Worm (Caenorhabditis elegans) whole organism, L2 larva: ENCODE measurements around the gene wht-2.
A peak's percentile ranks its signal among the peaks of the same experiment; 100 is the strongest.

Experiments
- C34F6.9 ChIP-seq: fragments of 150-350 bp; optimal IDR thresholded peaks from 2 replicates; lab custom pipeline; 2014; ENCODE audit warnings: missing biosample characterization, missing genetic modification characterization
- F13H6.1 ChIP-seq: sonication (generic microtip); optimal IDR thresholded peaks from 2 replicates; lab custom pipeline; 2016; ENCODE audit warnings: missing genetic modification characterization, missing compliant biosample characterization
- R02D3.7 ChIP-seq: fragments of 150-350 bp; optimal IDR thresholded peaks from 2 replicates; lab custom pipeline; 2014; ENCODE audit warnings: missing biosample characterization, missing genetic modification characterization
- Y55F3AM.14 ChIP-seq: fragments of 200-800 bp; sonication (Bioruptor generic); optimal IDR thresholded peaks from 2 replicates; lab custom pipeline; 2018; ENCODE audit warnings: mild to moderate bottlenecking, missing genetic modification characterization, missing compliant biosample characterization
- ZK546.5 ChIP-seq: sonication (generic microtip); optimal IDR thresholded peaks from 2 replicates; lab custom pipeline; 2017; ENCODE audit warnings: missing biosample characterization, missing genetic modification characterization
- alr-1 ChIP-seq: fragments of 150-350 bp; optimal IDR thresholded peaks from 2 replicates; lab custom pipeline; 2014; ENCODE audit warnings: missing biosample characterization, missing genetic modification characterization
- aly-2 ChIP-seq: fragments of 150-350 bp; optimal IDR thresholded peaks from 2 replicates; lab custom pipeline; 2014; ENCODE audit warnings: missing biosample characterization, missing genetic modification characterization
- ama-1 ChIP-seq: fragments of 150-350 bp; optimal IDR thresholded peaks from 2 replicates; lab custom pipeline; 2018; ENCODE audit warnings: inconsistent platforms
- blmp-1 ChIP-seq: sonication (generic microtip); optimal IDR thresholded peaks from 2 replicates; lab custom pipeline; 2017; ENCODE audit warnings: missing genetic modification characterization, mild to moderate bottlenecking, missing compliant biosample characterization, antibody characterized with exemption, moderate library complexity; ENCODE audit not compliant: insufficient read depth
- ceh-16 ChIP-seq: fragments of 150-350 bp; optimal IDR thresholded peaks from 2 replicates; lab custom pipeline; 2014; ENCODE audit warnings: missing biosample characterization, missing genetic modification characterization
- ceh-82 ChIP-seq: fragments of 150-350 bp; optimal IDR thresholded peaks from 2 replicates; lab custom pipeline; 2014; ENCODE audit warnings: missing biosample characterization, missing genetic modification characterization
- crh-2 ChIP-seq: sonication (generic microtip); optimal IDR thresholded peaks from 2 replicates; lab custom pipeline; 2017; ENCODE audit warnings: missing biosample characterization, missing genetic modification characterization
- egl-27 ChIP-seq: sonication (generic microtip); optimal IDR thresholded peaks from 3 replicates; lab custom pipeline; 2017; ENCODE audit warnings: missing biosample characterization, missing genetic modification reagents, missing genetic modification characterization
- elt-1 ChIP-seq: fragments of 150-350 bp; optimal IDR thresholded peaks from 2 replicates; lab custom pipeline; 2014; ENCODE audit warnings: missing biosample characterization, missing genetic modification characterization
- elt-3 ChIP-seq: sonication (generic microtip); optimal IDR thresholded peaks from 2 replicates; lab custom pipeline; 2017; ENCODE audit warnings: missing biosample characterization, missing genetic modification characterization
- fos-1 ChIP-seq: fragments of 150-350 bp; optimal IDR thresholded peaks from 2 replicates; lab custom pipeline; 2014; ENCODE audit warnings: missing biosample characterization, missing genetic modification characterization
- gmeb-1 ChIP-seq: fragments of 150-350 bp; optimal IDR thresholded peaks from 2 replicates; lab custom pipeline; 2014; ENCODE audit warnings: missing biosample characterization, missing genetic modification characterization
- lin-11 ChIP-seq: fragments of 150-350 bp; sonication (generic microtip); optimal IDR thresholded peaks from 2 replicates; lab custom pipeline; 2014; ENCODE audit warnings: missing biosample characterization, missing genetic modification characterization, inconsistent platforms, mixed read lengths
- lin-13 ChIP-seq: fragments of 150-350 bp; optimal IDR thresholded peaks from 2 replicates; lab custom pipeline; 2014; ENCODE audit warnings: missing biosample characterization, missing genetic modification reagents, missing genetic modification characterization
- lin-39 ChIP-seq: fragments of 150-350 bp; optimal IDR thresholded peaks from 2 replicates; lab custom pipeline; 2014; ENCODE audit warnings: missing biosample characterization, missing genetic modification reagents, missing genetic modification characterization
- mab-5 ChIP-seq: fragments of 150-350 bp; optimal IDR thresholded peaks from 2 replicates; lab custom pipeline; 2014; ENCODE audit warnings: missing biosample characterization, missing genetic modification characterization
- mdl-1 ChIP-seq, 2 experiments: fragments of 150-350 bp in 1 of 2; sonication (generic microtip) in 1 of 2; optimal IDR thresholded peaks; 2 replicates each; lab custom pipeline; 2017; ENCODE audit warnings: missing biosample characterization in 2 of 2, missing genetic modification characterization in 2 of 2
- nhr-10 ChIP-seq: sonication (generic microtip); optimal IDR thresholded peaks from 2 replicates; lab custom pipeline; 2017; ENCODE audit warnings: missing biosample characterization, missing genetic modification characterization
- nhr-11 ChIP-seq: fragments of 150-350 bp; optimal IDR thresholded peaks from 2 replicates; lab custom pipeline; 2014; ENCODE audit warnings: missing biosample characterization, missing genetic modification characterization
- nhr-12 ChIP-seq: fragments of 150-350 bp; optimal IDR thresholded peaks from 2 replicates; lab custom pipeline; 2014; ENCODE audit warnings: missing biosample characterization, missing genetic modification characterization
- nhr-129 ChIP-seq: fragments of 150-350 bp; optimal IDR thresholded peaks from 2 replicates; lab custom pipeline; 2014; ENCODE audit warnings: missing biosample characterization, missing genetic modification characterization
- nhr-23 ChIP-seq: fragments of 150-350 bp; optimal IDR thresholded peaks from 2 replicates; lab custom pipeline; 2014; ENCODE audit warnings: missing biosample characterization, missing genetic modification reagents, missing genetic modification characterization
- nhr-237 ChIP-seq: fragments of 150-350 bp; optimal IDR thresholded peaks from 2 replicates; lab custom pipeline; 2014; ENCODE audit warnings: missing biosample characterization, missing genetic modification characterization
- nhr-25 ChIP-seq: fragments of 150-350 bp; sonication (generic microtip); optimal IDR thresholded peaks from 3 replicates; lab custom pipeline; 2014; ENCODE audit warnings: missing biosample characterization, missing genetic modification characterization
- nhr-6 ChIP-seq: fragments of 150-350 bp; optimal IDR thresholded peaks from 2 replicates; lab custom pipeline; 2014; ENCODE audit warnings: missing biosample characterization, missing genetic modification characterization
- peb-1 ChIP-seq: fragments of 150-350 bp; optimal IDR thresholded peaks from 2 replicates; lab custom pipeline; 2014; ENCODE audit warnings: missing biosample characterization, missing genetic modification characterization
- sem-4 ChIP-seq: fragments of 150-350 bp; optimal IDR thresholded peaks from 2 replicates; lab custom pipeline; 2014; ENCODE audit warnings: missing biosample characterization, missing genetic modification reagents, missing genetic modification characterization
- skn-1 ChIP-seq: sonication (generic microtip); optimal IDR thresholded peaks from 2 replicates; lab custom pipeline; 2017; ENCODE audit warnings: missing biosample characterization, missing genetic modification characterization
- sma-3 ChIP-seq: sonication (generic microtip); optimal IDR thresholded peaks from 2 replicates; lab custom pipeline; 2016; ENCODE audit warnings: missing genetic modification reagents, missing genetic modification characterization, missing compliant biosample characterization
- snpc-4 ChIP-seq: fragments of 150-350 bp; optimal IDR thresholded peaks from 2 replicates; lab custom pipeline; 2014; ENCODE audit warnings: missing biosample characterization, missing genetic modification characterization
- unc-39 ChIP-seq: fragments of 150-350 bp; optimal IDR thresholded peaks from 2 replicates; lab custom pipeline; 2014; ENCODE audit warnings: missing biosample characterization, missing genetic modification characterization
- unc-55 ChIP-seq: fragments of 150-350 bp; sonication (generic microtip); optimal IDR thresholded peaks from 3 replicates; lab custom pipeline; 2014; ENCODE audit warnings: missing biosample characterization, missing genetic modification reagents, missing genetic modification characterization
- zag-1 ChIP-seq: fragments of 150-350 bp; optimal IDR thresholded peaks from 2 replicates; lab custom pipeline; 2014; ENCODE audit warnings: missing biosample characterization, missing genetic modification characterization
- ztf-1 ChIP-seq: fragments of 200-800 bp; sonication (Bioruptor generic); conservative IDR thresholded peaks from 2 replicates; pipeline ENCODE4 v1.3.6; 2022; ENCODE audit warnings: missing genetic modification characterization, missing compliant biosample characterization
- ztf-11 ChIP-seq: sonication (generic microtip); optimal IDR thresholded peaks from 2 replicates; lab custom pipeline; 2017; ENCODE audit warnings: missing biosample characterization, missing genetic modification characterization

Gene wht-2

ce11 chrIV:11459684-11460083 lies 10.6 kb upstream of the wht-2 start, which contains the start of gene npr-3:
Gene npr-3 (plus strand): TSS chrIV:11459984.
- TF ChIP-seq nhr-129, result no peak
- no peak for TF ChIP-seq ceh-82 (tag; lab: Kevin White, UChicago)
- TF ChIP-seq nhr-11, result no peak
- no peak for TF ChIP-seq alr-1 (tag; lab: Kevin White, UChicago)
- TF ChIP-seq elt-3 (tag; lab: Kevin White, UChicago), result no peak
- TF ChIP-seq F13H6.1, result no peak
- TF ChIP-seq nhr-237 (tag; lab: Kevin White, UChicago), result no peak
- TF ChIP-seq gmeb-1 (tag; lab: Kevin White, UChicago), result no peak
- no peak for TF ChIP-seq snpc-4 (tag; lab: Kevin White, UChicago)
- no peak for TF ChIP-seq egl-27
- TF ChIP-seq aly-2 (tag; lab: Kevin White, UChicago), result no peak
- TF ChIP-seq fos-1 (tag; lab: Kevin White, UChicago), result no peak
- TF ChIP-seq, all 48 proteins: peak for 0

- TF ChIP-seq egl-27, result no peak
Observed at ce11 chrIV:11461335-11461734, 8.9 kb upstream of the wht-2 start.

- no peak for TF ChIP-seq gmeb-1 (tag; lab: Kevin White, UChicago)
- TF ChIP-seq sma-3 (GFP tag; lab: Kevin White, UChicago), result no peak
- no peak for TF ChIP-seq ztf-1 (GFP tag; lab: Robert Waterston, UW)
- TF ChIP-seq ceh-16 (tag; lab: Kevin White, UChicago), result no peak
- no peak for TF ChIP-seq mdl-1 (tag; optimal IDR thresholded peaks at IDR 0.05; lab: Kevin White, UChicago)
- no peak for TF ChIP-seq lin-39 (tag; lab: Kevin White, UChicago)
- TF ChIP-seq ztf-11 (tag; lab: Kevin White, UChicago), result no peak
- TF ChIP-seq lin-11 (tag; lab: Kevin White, UChicago), result no peak
- no peak for TF ChIP-seq F13H6.1
Observed at ce11 chrIV:11465125-11465524, 5.1 kb upstream of the wht-2 start, which contains the start of gene C10C6.3. Gene C10C6.3 (minus strand): TSS chrIV:11465225.

ce11 chrIV:11467413-11467812 lies 2.8 kb upstream of the wht-2 start, which contains the start of gene C10C6.7:
Gene C10C6.7 (minus strand): TSS chrIV:11467513.
- TF ChIP-seq nhr-12 (tag; lab: Kevin White, UChicago) (no peak), gmeb-1 (tag; lab: Kevin White, UChicago) (no peak), lin-13 (GFP tag; lab: Kevin White, UChicago) (no peak), C34F6.9 (tag; lab: Kevin White, UChicago) (no peak), mab-5 (no peak), crh-2 (tag; lab: Kevin White, UChicago) (no peak), zag-1 (tag; lab: Kevin White, UChicago) (no peak), nhr-129 (no peak), unc-39 (tag; lab: Kevin White, UChicago) (no peak), R02D3.7 (tag; lab: Kevin White, UChicago) (no peak), egl-27 (no peak), ceh-16 (tag; lab: Kevin White, UChicago) (no peak), snpc-4 (tag; lab: Kevin White, UChicago) (no peak), ceh-82 (tag; lab: Kevin White, UChicago) (no peak), unc-55 (GFP tag; lab: Kevin White, UChicago) (no peak), lin-11 (tag; lab: Kevin White, UChicago) (no peak), nhr-10 (tag; lab: Kevin White, UChicago) (no peak), aly-2 (tag; lab: Kevin White, UChicago) (no peak)

ce11 chrIV:11472023-11472422 lies 1.8 kb downstream of the wht-2 start:
- TF ChIP-seq aly-2 (tag; lab: Kevin White, UChicago) (no peak), nhr-25 (tag; lab: Kevin White, UChicago) (no peak), peb-1 (tag; lab: Kevin White, UChicago) (no peak), elt-3 (tag; lab: Kevin White, UChicago) (no peak), skn-1 (tag; lab: Kevin White, UChicago) (no peak)

- TF ChIP-seq ztf-1 (GFP tag; lab: Robert Waterston, UW), result no peak
- TF ChIP-seq mdl-1 (tag; optimal IDR thresholded peaks at IDR 0.05; lab: Kevin White, UChicago), result no peak
- peak; percentile 77 for TF ChIP-seq Y55F3AM.14 (GFP tag; lab: Kevin White, UChicago)
- TF ChIP-seq blmp-1 (tag; lab: Kevin White, UChicago), result no peak
- no peak for TF ChIP-seq ZK546.5
- TF ChIP-seq C34F6.9 (tag; lab: Kevin White, UChicago), result peak; percentile 70
- no peak for TF ChIP-seq nhr-237 (tag; lab: Kevin White, UChicago)
- no peak for TF ChIP-seq nhr-10 (tag; lab: Kevin White, UChicago)
- peak; percentile 38 for TF ChIP-seq lin-11 (tag; lab: Kevin White, UChicago)
- TF ChIP-seq elt-1 (tag; lab: Kevin White, UChicago), result no peak
- TF ChIP-seq nhr-12 (tag; lab: Kevin White, UChicago), result no peak
- peak; percentile 25 for TF ChIP-seq ceh-16 (tag; lab: Kevin White, UChicago)
- TF ChIP-seq crh-2 (tag; lab: Kevin White, UChicago), result peak; percentile 28
- no peak for TF ChIP-seq ceh-82 (tag; lab: Kevin White, UChicago)
- peak; percentile 61 for TF ChIP-seq ama-1 (lab: Kevin White, UChicago)
- no peak for TF ChIP-seq nhr-6 (tag; lab: Kevin White, UChicago)
- TF ChIP-seq unc-39 (tag; lab: Kevin White, UChicago), result no peak
- no peak for TF ChIP-seq lin-39 (tag; lab: Kevin White, UChicago)
- TF ChIP-seq sma-3 (GFP tag; lab: Kevin White, UChicago), result peak; percentile 74
- peak; percentile 17 for TF ChIP-seq nhr-11
- TF ChIP-seq nhr-25 (tag; lab: Kevin White, UChicago), result peak; percentile 65
- TF ChIP-seq alr-1 (tag; lab: Kevin White, UChicago), result no peak
- no peak for TF ChIP-seq sem-4 (tag; lab: Kevin White, UChicago)
- no peak for TF ChIP-seq mab-5
- TF ChIP-seq nhr-23, result peak; percentile 12
- no peak for TF ChIP-seq R02D3.7 (tag; lab: Kevin White, UChicago)
Observed at ce11 chrIV:11474067-11474466, 3.8 kb downstream of the wht-2 start.
